Worm (Caenorhabditis elegans) whole organism, midembryonic: ENCODE measurements around the gene nspg-6.

ENCODE experiments used
- T22C8.4 ChIP-seq: fragments of 200-800 bp; sonication (Bioruptor generic); IDR thresholded peaks from 2 replicates; pipeline ENCODE4 v1.3.6; 2022; ENCODE audit warnings: missing genetic modification characterization, missing compliant biosample characterization
- cog-1 ChIP-seq: sonication (generic microtip); optimal IDR thresholded peaks from 2 replicates; lab custom pipeline; 2016; ENCODE audit warnings: missing genetic modification characterization, missing compliant biosample characterization
- flt-1 ChIP-seq: fragments of 200-800 bp; sonication (Bioruptor generic); IDR thresholded peaks from 2 replicates; pipeline ENCODE4 v1.3.6; 2022; ENCODE audit warnings: missing genetic modification characterization, missing compliant biosample characterization
- klf-2 ChIP-seq: fragments of 200-800 bp; sonication (Bioruptor generic); conservative IDR thresholded peaks from 2 replicates; pipeline ENCODE4 v1.3.6; 2022; ENCODE audit warnings: missing genetic modification reagents, missing genetic modification characterization, missing compliant biosample characterization
- med-1 ChIP-seq: sonication (generic microtip); optimal IDR thresholded peaks from 2 replicates; lab custom pipeline; 2017; ENCODE audit warnings: missing genetic modification characterization, mild to moderate bottlenecking, missing compliant biosample characterization, antibody characterized with exemption, missing genetic modification reagents; ENCODE audit not compliant: insufficient read depth
- ref-1 ChIP-seq: fragments of 200-800 bp; sonication (Bioruptor generic); conservative IDR thresholded peaks from 2 replicates; pipeline ENCODE4 v1.3.6; 2022; ENCODE audit warnings: missing genetic modification reagents, missing genetic modification characterization, missing compliant biosample characterization
- tab-1 ChIP-seq: fragments of 200-800 bp; sonication (Bioruptor generic); IDR thresholded peaks from 2 replicates; pipeline ENCODE4 v1.3.6; 2022; ENCODE audit warnings: missing genetic modification characterization, missing compliant biosample characterization
- ztf-23 ChIP-seq: fragments of 200-800 bp; sonication (Bioruptor generic); IDR thresholded peaks from 2 replicates; pipeline ENCODE4 v1.3.6; 2022; ENCODE audit warnings: missing genetic modification reagents, missing genetic modification characterization, missing compliant biosample characterization
- ztf-29 ChIP-seq: fragments of 200-800 bp; sonication (Bioruptor generic); IDR thresholded peaks from 2 replicates; pipeline ENCODE4 v1.3.6; 2022; ENCODE audit warnings: missing genetic modification reagents, missing genetic modification characterization, missing compliant biosample characterization

nspg-6 gene

ce11 chrIII:7314927-7315547 is at the start of gene nspg-6:
TSS of gene nspg-6 (minus strand) at chrIII:7314977.
- TF ChIP-seq flt-1 (GFP tag; lab: Robert Waterston, UW) (no peak), tab-1 (GFP tag; lab: Robert Waterston, UW) (no peak), ref-1 (GFP tag; lab: Robert Waterston, UW) (no peak), klf-2 (GFP tag; lab: Robert Waterston, UW) (no peak), ztf-29 (GFP tag; lab: Robert Waterston, UW) (no peak), T22C8.4 (GFP tag; lab: Robert Waterston, UW) (no peak), cog-1 (tag; lab: Kevin White, UChicago) (no peak), med-1 (GFP tag; lab: Kevin White, UChicago) (no peak), ztf-23 (no peak)

DNA sequence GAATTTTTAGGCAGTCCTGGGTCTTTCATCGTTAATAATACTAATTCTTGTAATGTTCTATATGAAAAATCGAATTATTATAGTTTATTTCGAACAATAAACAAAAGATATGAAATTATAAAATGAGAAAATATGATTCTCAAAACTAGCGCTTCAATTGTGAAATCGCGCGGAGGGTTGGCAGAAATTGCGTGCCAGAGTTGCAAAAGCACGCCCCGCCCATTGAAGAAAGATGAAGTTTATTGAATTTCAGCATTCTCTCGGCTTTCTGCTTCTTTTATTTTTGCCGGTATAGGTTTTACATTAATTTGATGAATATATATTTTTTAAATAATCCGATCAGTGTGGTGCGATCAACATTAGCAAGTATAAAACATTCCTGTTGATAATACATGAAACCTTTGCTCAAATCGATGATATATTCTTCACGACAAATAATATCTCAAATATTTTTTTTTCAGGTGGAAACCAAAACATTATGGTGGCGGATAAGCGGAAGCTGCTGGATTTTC is 44.3 kb upstream of the nspg-6 start, which contains the start of the genes eco-1 and hmgr-1:
TSS of gene eco-1 (minus strand) at position 59 of the 512 bp plus-strand sequence.
TSS of gene hmgr-1 (plus strand) at position 462 of the 512 bp plus-strand sequence.
- TF ChIP-seq ztf-23 (0 out of 2 replicates have a peak, but pooled peaks have one; percentile 27), T22C8.4 (GFP tag; lab: Robert Waterston, UW) (no peak), flt-1 (GFP tag; lab: Robert Waterston, UW) (no peak), ztf-29 (GFP tag; lab: Robert Waterston, UW) (no peak), ref-1 (GFP tag; lab: Robert Waterston, UW) (no peak), klf-2 (GFP tag; lab: Robert Waterston, UW) (no peak)

ce11 chrIII:7358627-7359026 is 43.9 kb upstream of the nspg-6 start:
- TF ChIP-seq med-1 (GFP tag; lab: Kevin White, UChicago): no peak
- TF ChIP-seq flt-1 (GFP tag; lab: Robert Waterston, UW): no peak
- TF ChIP-seq klf-2 (GFP tag; lab: Robert Waterston, UW): no peak
- no peak for TF ChIP-seq T22C8.4 (GFP tag; lab: Robert Waterston, UW)
- TF ChIP-seq ztf-23: no peak
- TF ChIP-seq cog-1 (tag; lab: Kevin White, UChicago): no peak
- TF ChIP-seq ztf-29 (GFP tag; lab: Robert Waterston, UW): no peak
- no peak for TF ChIP-seq ref-1 (GFP tag; lab: Robert Waterston, UW)
- no peak for TF ChIP-seq tab-1 (GFP tag; lab: Robert Waterston, UW)

- TF ChIP-seq ztf-29 (GFP tag; lab: Robert Waterston, UW) (no peak), ref-1 (GFP tag; lab: Robert Waterston, UW) (no peak), T22C8.4 (GFP tag; lab: Robert Waterston, UW) (no peak), ztf-23 (peak; percentile 17; the same call in 1 of the 2 replicates), cog-1 (tag; lab: Kevin White, UChicago) (peak; percentile 19)
Measured at ce11 chrIII:7357356-7357755, 42.6 kb upstream of the nspg-6 start, which contains the start of gene F08F8.10. TSS of gene F08F8.10 (minus strand) at chrIII:7357393.

- TF ChIP-seq ztf-23: no peak
- TF ChIP-seq flt-1 (GFP tag; lab: Robert Waterston, UW): no peak
- TF ChIP-seq ztf-29 (GFP tag; lab: Robert Waterston, UW): no peak
- no peak for TF ChIP-seq tab-1 (GFP tag; lab: Robert Waterston, UW)
- no peak for TF ChIP-seq klf-2 (GFP tag; lab: Robert Waterston, UW)
- no peak for TF ChIP-seq T22C8.4 (GFP tag; lab: Robert Waterston, UW)
- TF ChIP-seq ref-1 (GFP tag; lab: Robert Waterston, UW): no peak
- TF ChIP-seq med-1 (GFP tag; lab: Kevin White, UChicago): no peak
- TF ChIP-seq cog-1 (tag; lab: Kevin White, UChicago): no peak
Measured at ce11 chrIII:7353871-7354270, 39.1 kb upstream of the nspg-6 start, which contains the start of gene F08F8.9. TSS of gene F08F8.9 (minus strand) at chrIII:7353971.

- TF ChIP-seq flt-1 (GFP tag; lab: Robert Waterston, UW): no peak
- no peak for TF ChIP-seq ztf-29 (GFP tag; lab: Robert Waterston, UW)
Measured at ce11 chrIII:7349075-7349474, 34.3 kb upstream of the nspg-6 start, which contains the start of gene gos-28. TSS of gene gos-28 (minus strand) at chrIII:7349175.

DNA sequence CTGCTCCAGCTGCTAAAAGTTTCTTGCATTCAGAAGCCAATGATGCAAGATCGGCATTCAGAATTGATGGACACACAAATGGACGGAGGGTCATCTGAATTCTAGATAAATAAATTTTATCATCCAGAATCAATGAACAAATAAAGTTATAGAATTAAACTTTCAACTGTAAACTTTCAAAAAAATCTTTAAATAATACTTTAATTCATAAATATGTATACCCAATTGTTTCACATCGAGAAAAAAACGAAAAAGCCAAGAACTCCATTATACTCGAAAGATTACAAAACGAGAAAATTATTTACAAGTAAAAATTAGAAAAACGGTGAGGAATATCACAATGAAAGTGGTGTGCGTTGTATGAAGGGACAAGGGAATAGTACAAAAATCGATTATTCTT is 32.3 kb upstream of the nspg-6 start, which contains the start of gene F08F8.7:
TSS of gene F08F8.7 (minus strand) at position 101 of the 400 bp plus-strand sequence.
- no peak for TF ChIP-seq T22C8.4 (GFP tag; lab: Robert Waterston, UW)
- no peak for TF ChIP-seq cog-1 (tag; lab: Kevin White, UChicago)
- no peak for TF ChIP-seq flt-1 (GFP tag; lab: Robert Waterston, UW)
- TF ChIP-seq klf-2 (GFP tag; lab: Robert Waterston, UW): no peak
- TF ChIP-seq ref-1 (GFP tag; lab: Robert Waterston, UW): no peak
- TF ChIP-seq tab-1 (GFP tag; lab: Robert Waterston, UW): no peak
- TF ChIP-seq med-1 (GFP tag; lab: Kevin White, UChicago): no peak
- TF ChIP-seq ztf-29 (GFP tag; lab: Robert Waterston, UW): no peak
- no peak for TF ChIP-seq ztf-23

DNA sequence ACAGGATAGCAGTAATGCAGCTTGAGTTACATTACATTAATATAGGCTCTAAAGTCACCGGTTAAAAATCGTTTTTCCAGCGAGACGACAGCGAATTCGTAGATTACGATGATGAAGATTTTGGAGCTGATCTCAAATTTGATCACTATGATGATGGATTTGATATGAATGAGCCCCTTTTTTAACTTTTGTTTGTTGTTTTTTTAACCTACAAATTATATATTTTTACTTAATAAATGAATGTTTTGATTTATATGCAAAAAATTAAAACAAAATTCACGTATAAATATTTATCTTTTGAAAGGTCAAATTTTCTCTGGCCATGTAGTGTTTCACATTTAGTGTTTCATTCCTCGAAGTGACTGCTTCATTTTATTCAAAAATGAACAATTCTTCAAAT is 28.6 kb upstream of the nspg-6 start, which contains the start of gene F08F8.6:
TSS of gene F08F8.6 (plus strand) at position 301 of the 400 bp plus-strand sequence.
- TF ChIP-seq cog-1 (tag; lab: Kevin White, UChicago): no peak
- TF ChIP-seq tab-1 (GFP tag; lab: Robert Waterston, UW): no peak
- no peak for TF ChIP-seq med-1 (GFP tag; lab: Kevin White, UChicago)
- no peak for TF ChIP-seq T22C8.4 (GFP tag; lab: Robert Waterston, UW)
- TF ChIP-seq ztf-29 (GFP tag; lab: Robert Waterston, UW): no peak
- no peak for TF ChIP-seq ztf-23
- no peak for TF ChIP-seq ref-1 (GFP tag; lab: Robert Waterston, UW)
- TF ChIP-seq flt-1 (GFP tag; lab: Robert Waterston, UW): no peak
- TF ChIP-seq klf-2 (GFP tag; lab: Robert Waterston, UW): no peak

ce11 chrIII:7339138-7339537 is 24.4 kb upstream of the nspg-6 start:
- TF ChIP-seq T22C8.4 (GFP tag; lab: Robert Waterston, UW) (no peak), cog-1 (tag; lab: Kevin White, UChicago) (no peak), flt-1 (GFP tag; lab: Robert Waterston, UW) (no peak), klf-2 (GFP tag; lab: Robert Waterston, UW) (no peak), tab-1 (GFP tag; lab: Robert Waterston, UW) (no peak), ref-1 (GFP tag; lab: Robert Waterston, UW) (no peak), med-1 (GFP tag; lab: Kevin White, UChicago) (no peak), ztf-29 (GFP tag; lab: Robert Waterston, UW) (no peak), ztf-23 (no peak)
